Fruit fly (Drosophila melanogaster) whole organism, embryonic: ENCODE data around the gene Nprl3.

Experiments used
- CG12942 ChIP-seq: fragments of 200-800 bp; sonication (Bioruptor generic); optimal IDR thresholded peaks from 3 replicates; lab custom pipeline; 2016; ENCODE audit warnings: missing biosample characterization, missing genetic modification characterization
- CG13775 ChIP-seq: fragments of 200-800 bp; sonication (Bioruptor generic); optimal IDR thresholded peaks from 3 replicates; lab custom pipeline; 2017; ENCODE audit warnings: missing biosample characterization, mild to moderate bottlenecking, missing genetic modification characterization
- CG14667 ChIP-seq: fragments of 200-800 bp; sonication (Bioruptor generic); IDR thresholded peaks from 2 replicates; pipeline ENCODE4 v1.3.6; 2022; ENCODE audit warnings: missing biosample characterization, missing genetic modification characterization
- CG4854 ChIP-seq: fragments of 200-800 bp; sonication (Bioruptor generic); optimal IDR thresholded peaks from 2 replicates; lab custom pipeline; 2016; ENCODE audit warnings: missing biosample characterization, missing genetic modification characterization, inconsistent platforms
- Deaf1 ChIP-seq: fragments of 200-800 bp; optimal IDR thresholded peaks from 3 replicates; lab custom pipeline; 2019; ENCODE audit warnings: missing biosample characterization, mild to moderate bottlenecking, missing genetic modification characterization, moderate library complexity
- Fer1 ChIP-seq: fragments of 200-800 bp; sonication (Bioruptor generic); optimal IDR thresholded peaks from 2 replicates; lab custom pipeline; 2017; ENCODE audit warnings: missing biosample characterization, mild to moderate bottlenecking, missing genetic modification characterization
- Meics ChIP-seq: fragments of 200-800 bp; sonication (Bioruptor generic); optimal IDR thresholded peaks from 2 replicates; lab custom pipeline; 2017; ENCODE audit warnings: missing biosample characterization, mild to moderate bottlenecking, missing genetic modification characterization
- Sox102F ChIP-seq: fragments of 200-800 bp; sonication (Bioruptor generic); optimal IDR thresholded peaks from 2 replicates; lab custom pipeline; 2018; ENCODE audit warnings: missing biosample characterization, mild to moderate bottlenecking, missing genetic modification characterization, moderate library complexity
- Stat92E ChIP-seq, 3 experiments: fragments of >200 bp in 2 of 3; fragments of 200-800 bp in 1 of 3; sonication (Bioruptor generic) in 1 of 3; optimal IDR thresholded peaks; 2 replicates each; lab custom pipeline; 2017 to 2019; ENCODE audit warnings: missing biosample characterization in 3 of 3, missing genetic modification characterization in 3 of 3, mild to moderate bottlenecking in 1 of 3, moderate library complexity in 1 of 3
- dysf ChIP-seq: fragments of 200-800 bp; sonication (Bioruptor generic); IDR thresholded peaks from 3 replicates; pipeline ENCODE4 v1.3.6; 2022; ENCODE audit warnings: missing biosample characterization, missing genetic modification characterization
- eyg ChIP-seq: fragments of 200-800 bp; sonication (Bioruptor generic); optimal IDR thresholded peaks from 3 replicates; lab custom pipeline; 2016; ENCODE audit warnings: missing biosample characterization, missing genetic modification characterization
- peb ChIP-seq: fragments of 200-800 bp; sonication (Bioruptor generic); IDR thresholded peaks from 2 replicates; pipeline ENCODE4 v1.3.6; 2022; ENCODE audit warnings: missing biosample characterization, missing genetic modification characterization

DNA sequence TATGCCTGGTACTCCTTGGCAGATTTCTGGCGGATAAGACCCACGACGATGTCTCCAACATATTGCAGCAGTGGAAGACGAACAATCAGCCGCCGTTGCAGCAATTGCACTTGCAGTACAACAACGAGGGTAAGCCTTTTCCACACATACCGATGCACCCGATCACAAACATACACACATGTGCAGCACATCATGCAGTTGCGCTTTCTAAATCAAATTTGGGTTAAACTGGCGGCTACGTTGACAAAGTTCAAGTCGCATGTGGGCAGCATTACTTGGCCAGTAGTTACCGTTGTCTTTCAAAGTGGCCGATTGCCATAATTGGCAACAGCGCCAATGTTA lies 36.2 kb downstream of the Nprl3 start:
- TF ChIP-seq peb (no peak), Stat92E (GFP tag; optimal IDR thresholded peaks at IDR 0.05; lab: Kevin White, UChicago) (no peak), dysf (GFP tag; lab: Robert Waterston, UW) (no peak), CG12942 (GFP tag; lab: Kevin White, UChicago) (no peak), eyg (no peak), Fer1 (GFP tag; lab: Kevin White, UChicago) (no peak), Deaf1 (tag; lab: Kevin White, UChicago) (no peak), Meics (GFP tag; lab: Kevin White, UChicago) (no peak), CG4854 (GFP tag; lab: Kevin White, UChicago) (no peak), CG13775 (GFP tag; lab: Kevin White, UChicago) (no peak), Sox102F (GFP tag; lab: Kevin White, UChicago) (no peak), CG14667 (GFP tag; lab: Robert Waterston, UW) (no peak)
